Worm (Caenorhabditis elegans) whole organism, L4 larva: ENCODE data around the gene H06I04.6.
A peak's percentile ranks its signal among the peaks of the same experiment; 100 is the strongest.

ENCODE experiments used
- hif-1 ChIP-seq, 2 experiments: sonication (generic microtip); optimal IDR thresholded peaks; 2 replicates each; lab custom pipeline; 2016 to 2017; ENCODE audit warnings: missing compliant biosample characterization in 2 of 2, missing genetic modification characterization in 2 of 2, missing genetic modification reagents in 2 of 2, missing genotype in 2 of 2, mild to moderate bottlenecking in 1 of 2
- set-16 ChIP-seq: fragments of 200-800 bp; sonication (Bioruptor generic); IDR thresholded peaks from 2 replicates; pipeline ENCODE4 v1.3.6; 2022; ENCODE audit warnings: missing genetic modification reagents, missing genetic modification characterization, missing compliant biosample characterization
- snpc-4 ChIP-seq: fragments of 150-350 bp; optimal IDR thresholded peaks from 2 replicates; lab custom pipeline; 2014; ENCODE audit warnings: missing biosample characterization, missing genetic modification characterization

DNA sequence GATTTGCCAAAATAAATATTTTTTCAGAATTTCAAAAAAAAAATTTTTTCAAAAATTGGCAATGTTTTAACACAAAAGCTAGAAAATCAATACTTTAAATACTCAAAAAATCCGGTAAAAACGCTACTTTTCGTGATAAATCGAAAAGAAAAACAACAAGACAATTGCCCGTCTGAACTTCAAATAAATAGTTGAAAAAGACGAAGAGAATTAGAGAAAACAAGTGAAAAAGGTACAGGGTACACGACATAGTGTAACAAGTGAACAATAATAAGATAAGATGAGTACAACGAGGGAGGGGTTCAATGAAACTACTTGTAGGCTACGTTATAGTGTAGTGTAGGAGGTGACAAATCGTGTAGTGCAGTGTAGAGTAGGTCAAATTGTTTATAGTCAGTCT lies 40.4 kb upstream of the H06I04.6 start:
- TF ChIP-seq snpc-4 (no peak), hif-1 (tag; optimal IDR thresholded peaks at IDR 0.05; lab: Kevin White, UChicago) (peak in 1 of 2 experiments; percentile 74), set-16 (GFP tag; lab: Robert Waterston, UW) (no peak)
